Fruit fly (Drosophila melanogaster) Kc167 (cell line): ENCODE data around the gene ATP6AP2.

ENCODE experiments used
- Sin3A ChIP-seq: fragments of >200 bp; optimal IDR thresholded peaks from 2 replicates; lab custom pipeline; 2018; ENCODE audit warnings: missing external identifiers
- h ChIP-seq: fragments of >200 bp; optimal IDR thresholded peaks from 3 replicates; lab custom pipeline; 2018; ENCODE audit warnings: missing external identifiers
- insv ChIP-seq: fragments of >200 bp; optimal IDR thresholded peaks from 3 replicates; lab custom pipeline; 2018; ENCODE audit warnings: missing external identifiers
- psq ChIP-seq: fragments of >200 bp; optimal IDR thresholded peaks from 2 replicates; lab custom pipeline; 2017; ENCODE audit warnings: missing external identifiers
- ttk ChIP-seq: sonication (Bioruptor generic); optimal IDR thresholded peaks from 2 replicates; lab custom pipeline; 2017; ENCODE audit warnings: missing external identifiers

- TF ChIP-seq ttk (no peak), insv (lab: Kevin White, UChicago) (no peak), psq (lab: Kevin White, UChicago) (no peak), h (lab: Kevin White, UChicago) (no peak), Sin3A (lab: Kevin White, UChicago) (no peak)
Measured at dm6 chr3R:9245576-9246200, 14.8 kb upstream of the ATP6AP2 start, which contains the start of gene Vps15.
